Fruit fly (Drosophila melanogaster) whole organism, embryonic: ENCODE results near the gene Pex7.

Experiments
- ATbp ChIP-seq: fragments of 200-800 bp; sonication (Bioruptor generic); optimal IDR thresholded peaks from 2 replicates; lab custom pipeline; 2017; ENCODE audit warnings: missing biosample characterization, mild to moderate bottlenecking, missing genetic modification characterization, missing genetic modification reagents
- Asciz ChIP-seq: fragments of 200-800 bp; sonication (Bioruptor generic); optimal IDR thresholded peaks from 2 replicates; lab custom pipeline; 2017; ENCODE audit warnings: missing biosample characterization, mild to moderate bottlenecking, missing genetic modification characterization, missing genetic modification reagents
- CG14441 ChIP-seq: fragments of 200-800 bp; sonication (Bioruptor generic); IDR thresholded peaks from 2 replicates; pipeline ENCODE4 v1.3.6; 2022; ENCODE audit warnings: missing biosample characterization, missing genetic modification characterization
- CG14710 ChIP-seq: fragments of 200-800 bp; sonication (Bioruptor generic); optimal IDR thresholded peaks from 3 replicates; lab custom pipeline; 2019; ENCODE audit warnings: missing biosample characterization, mild to moderate bottlenecking, missing genetic modification characterization, moderate library complexity
- CG15269 ChIP-seq: fragments of 200-800 bp; sonication (Bioruptor generic); optimal IDR thresholded peaks from 2 replicates; lab custom pipeline; 2018; ENCODE audit warnings: missing biosample characterization, mild to moderate bottlenecking, missing genetic modification characterization, moderate library complexity
- CG16779 ChIP-seq: fragments of 200-800 bp; sonication (Bioruptor generic); IDR thresholded peaks from 2 replicates; pipeline ENCODE4 v1.3.6; 2022; ENCODE audit warnings: missing biosample characterization, missing genetic modification characterization
- CG17328 ChIP-seq: fragments of 200-800 bp; sonication (Bioruptor generic); IDR thresholded peaks from 2 replicates; pipeline ENCODE4 v1.3.6; 2022; ENCODE audit warnings: missing biosample characterization, missing genetic modification characterization
- CG17359 ChIP-seq: fragments of 200-800 bp; sonication (Bioruptor generic); optimal IDR thresholded peaks from 3 replicates; lab custom pipeline; 2018; ENCODE audit warnings: missing biosample characterization, mild to moderate bottlenecking, missing genetic modification characterization, moderate library complexity
- CG2712 ChIP-seq: fragments of 200-800 bp; optimal IDR thresholded peaks from 3 replicates; lab custom pipeline; 2019; ENCODE audit warnings: missing biosample characterization, mild to moderate bottlenecking, missing genetic modification characterization, moderate library complexity
- CG4707 ChIP-seq: fragments of 200-800 bp; sonication (Bioruptor generic); optimal IDR thresholded peaks from 2 replicates; lab custom pipeline; 2018; ENCODE audit warnings: missing biosample characterization, mild to moderate bottlenecking, missing genetic modification characterization, moderate library complexity
- CG6175 ChIP-seq: fragments of 200-800 bp; sonication (Bioruptor generic); IDR thresholded peaks from 3 replicates; pipeline ENCODE4 v1.3.6; 2022; ENCODE audit warnings: missing biosample characterization, missing genetic modification characterization
- CG6683 ChIP-seq: fragments of 200-800 bp; sonication (Bioruptor generic); optimal IDR thresholded peaks from 2 replicates; lab custom pipeline; 2017; ENCODE audit warnings: missing biosample characterization, mild to moderate bottlenecking, missing genetic modification characterization, missing genetic modification reagents
- CG6854 ChIP-seq: fragments of 200-800 bp; sonication (Bioruptor generic); optimal IDR thresholded peaks from 3 replicates; lab custom pipeline; 2017; ENCODE audit warnings: missing biosample characterization, mild to moderate bottlenecking, missing genetic modification characterization
- CG7963 ChIP-seq: fragments of 200-800 bp; sonication (Bioruptor generic); IDR thresholded peaks from 3 replicates; pipeline ENCODE4 v1.3.6; 2022; ENCODE audit warnings: missing biosample characterization, missing genetic modification characterization; ENCODE audit not compliant: partially characterized antibody
- CG8388 ChIP-seq: fragments of 200-800 bp; sonication (Bioruptor generic); optimal IDR thresholded peaks from 2 replicates; lab custom pipeline; 2019; ENCODE audit warnings: missing biosample characterization, mild to moderate bottlenecking, missing genetic modification characterization, moderate library complexity
- CG9797 ChIP-seq: fragments of 200-800 bp; sonication (Bioruptor generic); optimal IDR thresholded peaks from 3 replicates; lab custom pipeline; 2018; ENCODE audit warnings: missing biosample characterization, mild to moderate bottlenecking, missing genetic modification characterization
- Camta ChIP-seq: fragments of 200-800 bp; sonication (Bioruptor generic); optimal IDR thresholded peaks from 2 replicates; lab custom pipeline; 2016; ENCODE audit warnings: missing biosample characterization, missing genetic modification characterization
- CoRest ChIP-seq: fragments of 200-800 bp; sonication (Bioruptor generic); optimal IDR thresholded peaks from 3 replicates; lab custom pipeline; 2018; ENCODE audit warnings: missing biosample characterization, mild to moderate bottlenecking, missing genetic modification characterization, moderate library complexity
- Dll ChIP-seq: fragments of 200-800 bp; sonication (Bioruptor generic); IDR thresholded peaks from 4 replicates; pipeline ENCODE4 v1.3.6; 2022; ENCODE audit warnings: missing biosample characterization, missing genetic modification characterization; ENCODE audit not compliant: partially characterized antibody
- Drgx ChIP-seq: fragments of 200-800 bp; sonication (Bioruptor generic); IDR thresholded peaks from 2 replicates; pipeline ENCODE4 v1.3.6; 2022; ENCODE audit warnings: missing biosample characterization, missing genetic modification characterization
- HLH3B ChIP-seq: fragments of 200-800 bp; sonication (Bioruptor generic); IDR thresholded peaks from 2 replicates; pipeline ENCODE4 v1.3.6; 2022; ENCODE audit warnings: missing biosample characterization, missing genetic modification characterization
- Hmx ChIP-seq: fragments of 200-800 bp; sonication (Bioruptor generic); optimal IDR thresholded peaks from 2 replicates; lab custom pipeline; 2016; ENCODE audit warnings: missing biosample characterization, missing genetic modification characterization
- Lpt ChIP-seq: fragments of >200 bp; optimal IDR thresholded peaks from 2 replicates; lab custom pipeline; 2018; ENCODE audit warnings: missing biosample characterization, missing genetic modification characterization
- MTF-1 ChIP-seq: fragments of 200-800 bp; sonication (Bioruptor generic); optimal IDR thresholded peaks from 2 replicates; lab custom pipeline; 2018; ENCODE audit warnings: missing biosample characterization, mild to moderate bottlenecking, missing genetic modification characterization, borderline replicate concordance
- Oli ChIP-seq: fragments of 200-800 bp; sonication (Bioruptor generic); optimal IDR thresholded peaks from 2 replicates; lab custom pipeline; 2018; ENCODE audit warnings: missing biosample characterization, mild to moderate bottlenecking, missing genetic modification characterization, moderate library complexity
- Rx ChIP-seq: fragments of 200-800 bp; sonication (Bioruptor generic); IDR thresholded peaks from 2 replicates; pipeline ENCODE4 v1.3.6; 2022; ENCODE audit warnings: missing biosample characterization, missing genetic modification characterization
- TFAM ChIP-seq: fragments of 200-800 bp; sonication (Bioruptor generic); optimal IDR thresholded peaks from 2 replicates; lab custom pipeline; 2017; ENCODE audit warnings: missing biosample characterization, missing genetic modification characterization, inconsistent platforms
- Vsx1 ChIP-seq: fragments of 200-800 bp; sonication (Bioruptor generic); optimal IDR thresholded peaks from 2 replicates; lab custom pipeline; 2017; ENCODE audit warnings: missing biosample characterization, mild to moderate bottlenecking, missing genetic modification characterization, missing genetic modification reagents
- corto ChIP-seq: fragments of 200-800 bp; sonication (Bioruptor generic); optimal IDR thresholded peaks from 2 replicates; lab custom pipeline; 2016; ENCODE audit warnings: missing biosample characterization, mild to moderate bottlenecking, missing genetic modification characterization, moderate library complexity
- danr ChIP-seq: fragments of 200-800 bp; sonication (Bioruptor generic); IDR thresholded peaks from 2 replicates; pipeline ENCODE4 v1.3.6; 2022; ENCODE audit warnings: missing biosample characterization, missing genetic modification characterization
- esg ChIP-seq: fragments of 200-800 bp; sonication (Bioruptor generic); conservative IDR thresholded peaks from 2 replicates; pipeline ENCODE4 v1.3.6; 2022; ENCODE audit warnings: missing biosample characterization, missing genetic modification characterization
- hbn ChIP-seq: fragments of 200-800 bp; sonication (Bioruptor generic); IDR thresholded peaks from 2 replicates; pipeline ENCODE4 v1.3.6; 2022; ENCODE audit warnings: missing biosample characterization, missing genetic modification characterization; ENCODE audit not compliant: partially characterized antibody
- lmd ChIP-seq: fragments of 200-800 bp; sonication (Bioruptor generic); IDR thresholded peaks from 2 replicates; pipeline ENCODE4 v1.3.6; 2022; ENCODE audit warnings: missing biosample characterization, missing genetic modification characterization
- nerfin-1 ChIP-seq: fragments of 200-800 bp; sonication (Bioruptor generic); optimal IDR thresholded peaks from 3 replicates; lab custom pipeline; 2019; ENCODE audit warnings: missing biosample characterization, mild to moderate bottlenecking, missing genetic modification characterization, moderate library complexity
- pb ChIP-seq: fragments of 200-800 bp; sonication (Bioruptor generic); optimal IDR thresholded peaks from 3 replicates; lab custom pipeline; 2016; ENCODE audit warnings: missing biosample characterization, missing genetic modification characterization
- psq ChIP-seq: fragments of 200-800 bp; sonication (Bioruptor generic); optimal IDR thresholded peaks from 2 replicates; lab custom pipeline; 2017; ENCODE audit warnings: missing biosample characterization, missing genetic modification characterization
- pzg ChIP-seq: fragments of 200-800 bp; sonication (Bioruptor generic); optimal IDR thresholded peaks from 3 replicates; lab custom pipeline; 2018; ENCODE audit warnings: missing biosample characterization, mild to moderate bottlenecking, missing genetic modification characterization, moderate library complexity
- salm ChIP-seq: fragments of 200-800 bp; sonication (Bioruptor generic); optimal IDR thresholded peaks from 2 replicates; lab custom pipeline; 2018; ENCODE audit warnings: missing biosample characterization, mild to moderate bottlenecking, missing genetic modification characterization
- tap ChIP-seq: fragments of 200-800 bp; optimal IDR thresholded peaks from 3 replicates; lab custom pipeline; 2019; ENCODE audit warnings: missing biosample characterization, mild to moderate bottlenecking, missing genetic modification characterization, moderate library complexity
- tin ChIP-seq: fragments of 200-800 bp; sonication (Bioruptor generic); optimal IDR thresholded peaks from 3 replicates; lab custom pipeline; 2016; ENCODE audit warnings: missing biosample characterization, missing genetic modification characterization

Pex7 gene

dm6 chr3L:8603880-8604692 lies 42.9 kb upstream of the Pex7 start, which contains the start of the genes CG5989 and CG6282 (continued):
- no peak for TF ChIP-seq danr
- TF ChIP-seq CG7963 (GFP tag; lab: Robert Waterston, UW), result no peak
- TF ChIP-seq hbn, result peak; percentile 30; the same call in 1 of the 2 replicates
- TF ChIP-seq Camta (GFP tag; lab: Kevin White, UChicago), result no peak
- no peak for TF ChIP-seq pb (GFP tag; lab: Kevin White, UChicago)
- no peak for TF ChIP-seq Asciz (GFP tag; lab: Kevin White, UChicago)
- TF ChIP-seq CoRest, result peak; percentile 59
- TF ChIP-seq pzg (GFP tag; lab: Kevin White, UChicago), result peak; percentile 83
- TF ChIP-seq Vsx1 (GFP tag; lab: Kevin White, UChicago), result no peak
- TF ChIP-seq Rx, result no peak
- no peak for TF ChIP-seq psq (GFP tag; lab: Kevin White, UChicago)
- peak; percentile 43 for TF ChIP-seq CG9797 (GFP tag; lab: Kevin White, UChicago)
- peak; percentile 96 for TF ChIP-seq CG4707 (GFP tag; lab: Kevin White, UChicago)
- TF ChIP-seq CG17328 (GFP tag; lab: Robert Waterston, UW), result peak; percentile 65
- no peak for TF ChIP-seq Lpt
- TF ChIP-seq Hmx (GFP tag; lab: Kevin White, UChicago), result no peak
- TF ChIP-seq Dll (GFP tag; lab: Robert Waterston, UW), result peak; percentile 70; the same call in 3 of the 4 replicates
- TF ChIP-seq MTF-1 (GFP tag; lab: Kevin White, UChicago), result no peak
- no peak for TF ChIP-seq nerfin-1 (tag; lab: Kevin White, UChicago)
- no peak for TF ChIP-seq corto (GFP tag; lab: Kevin White, UChicago)
- TF ChIP-seq tap (tag; lab: Kevin White, UChicago), result no peak
- peak; percentile 36 for TF ChIP-seq esg (GFP tag; lab: Robert Waterston, UW)
- no peak for TF ChIP-seq CG6175 (GFP tag; lab: Robert Waterston, UW)
- peak; percentile 62; the same call in 1 of the 2 replicates for TF ChIP-seq CG16779
- peak; percentile 56 for TF ChIP-seq CG8388
- TF ChIP-seq ATbp, result peak; percentile 56
- TF ChIP-seq CG17359, result no peak
- peak; percentile 41 for TF ChIP-seq CG15269 (tag; lab: Kevin White, UChicago)
- peak; percentile 13 for TF ChIP-seq CG6683 (GFP tag; lab: Kevin White, UChicago)
- TF ChIP-seq salm (tag; lab: Kevin White, UChicago), result no peak
- TF ChIP-seq lmd, result no peak
- TF ChIP-seq CG14441 (GFP tag; lab: Robert Waterston, UW), result no peak
- TF ChIP-seq TFAM (GFP tag; lab: Kevin White, UChicago), result no peak
- peak; percentile 36; the same call in 1 of the 2 replicates for TF ChIP-seq HLH3B (GFP tag; lab: Robert Waterston, UW)
- peak; percentile 24 for TF ChIP-seq CG2712 (tag; lab: Kevin White, UChicago)
- peak; percentile 61 for TF ChIP-seq CG14710 (tag; lab: Kevin White, UChicago)
- peak; percentile 20 for TF ChIP-seq Oli (tag; lab: Kevin White, UChicago)
- no peak for TF ChIP-seq tin (GFP tag; lab: Kevin White, UChicago)

- TF ChIP-seq Drgx (GFP tag; lab: Robert Waterston, UW) (peak; percentile 40; the same call in 1 of the 2 replicates), CG6854 (GFP tag; lab: Kevin White, UChicago) (no peak)
Observed at dm6 chr3L:8607449-8607848, 39.5 kb upstream of the Pex7 start.
